Fruit fly (Drosophila melanogaster) whole organism, wandering third instar larva: ENCODE measurements around the gene CG8664.

ENCODE experiments used
- CG32264 ChIP-seq: fragments of 200-800 bp; sonication (Bioruptor generic); optimal IDR thresholded peaks from 2 replicates; lab custom pipeline; 2016; ENCODE audit warnings: missing biosample characterization, missing genetic modification characterization
- CG9705 ChIP-seq: fragments of 200-800 bp; sonication (Bioruptor generic); optimal IDR thresholded peaks from 2 replicates; lab custom pipeline; 2018; ENCODE audit warnings: missing biosample characterization, mild to moderate bottlenecking, missing genetic modification characterization
- CrebA ChIP-seq: fragments of 200-800 bp; sonication (Bioruptor generic); optimal IDR thresholded peaks from 2 replicates; lab custom pipeline; 2016; ENCODE audit warnings: missing biosample characterization, mild to moderate bottlenecking, missing genetic modification characterization, borderline replicate concordance
- Dfd ChIP-seq: fragments of >200 bp; optimal IDR thresholded peaks from 2 replicates; lab custom pipeline; 2017; ENCODE audit warnings: missing biosample characterization, missing genetic modification characterization
- Dif ChIP-seq: fragments of 200-275, 200-300 bp; sonication (Bioruptor generic); optimal IDR thresholded peaks from 2 replicates; lab custom pipeline; 2018; ENCODE audit warnings: missing biosample characterization, missing genetic modification characterization; ENCODE audit not compliant: partially characterized antibody
- GATAd ChIP-seq: sonication (Bioruptor generic); optimal IDR thresholded peaks from 2 replicates; lab custom pipeline; 2016; ENCODE audit warnings: missing biosample characterization, missing genetic modification characterization
- HLH106 ChIP-seq: fragments of 200-800 bp; optimal IDR thresholded peaks from 3 replicates; lab custom pipeline; 2019; ENCODE audit warnings: missing biosample characterization, mild to moderate bottlenecking, missing genetic modification characterization, moderate library complexity
- Hnf4 ChIP-seq: fragments of 200-800 bp; sonication (Bioruptor generic); optimal IDR thresholded peaks from 2 replicates; lab custom pipeline; 2016; ENCODE audit warnings: missing biosample characterization, mild to moderate bottlenecking, missing genetic modification characterization
- Hr78 ChIP-seq: fragments of >200 bp; optimal IDR thresholded peaks from 2 replicates; lab custom pipeline; 2017; ENCODE audit warnings: missing biosample characterization, missing genetic modification characterization
- Hr83 ChIP-seq: fragments of 200-300 bp; sonication (Bioruptor generic); optimal IDR thresholded peaks from 2 replicates; lab custom pipeline; 2016; ENCODE audit warnings: missing biosample characterization, mild to moderate bottlenecking, missing genetic modification characterization, moderate library complexity; ENCODE audit not compliant: poor library complexity, severe bottlenecking
- Myc ChIP-seq: fragments of >200 bp; optimal IDR thresholded peaks from 2 replicates; lab custom pipeline; 2017
- N ChIP-seq: fragments of >200 bp; optimal IDR thresholded peaks from 2 replicates; lab custom pipeline; 2018; ENCODE audit warnings: missing biosample characterization, missing external identifiers, missing genetic modification characterization
- OdsH ChIP-seq: fragments of 200-800 bp; sonication (Bioruptor generic); optimal IDR thresholded peaks from 2 replicates; lab custom pipeline; 2016; ENCODE audit warnings: missing biosample characterization, mild to moderate bottlenecking, missing genetic modification characterization
- Rel ChIP-seq, 2 experiments: fragments of 200-800 bp; sonication (Bioruptor generic) in 1 of 2; optimal IDR thresholded peaks; 2 replicates in 1 of 2; 3 replicates in 1 of 2; lab custom pipeline; 2016 to 2019; ENCODE audit warnings: mild to moderate bottlenecking in 2 of 2, missing biosample characterization in 2 of 2, missing genetic modification characterization in 2 of 2, moderate library complexity in 1 of 2
- Sp1 ChIP-seq: fragments of 200-800 bp; sonication (Bioruptor generic); optimal IDR thresholded peaks from 3 replicates; lab custom pipeline; 2019; ENCODE audit warnings: missing biosample characterization, mild to moderate bottlenecking, missing genetic modification characterization, moderate library complexity
- Vsx2 ChIP-seq: fragments of 200-300, 225-300 bp; sonication (Bioruptor generic); optimal IDR thresholded peaks from 2 replicates; lab custom pipeline; 2018; ENCODE audit warnings: missing biosample characterization, missing genetic modification characterization; ENCODE audit not compliant: partially characterized antibody
- br ChIP-seq: fragments of 200-800 bp; sonication (Bioruptor generic); optimal IDR thresholded peaks from 2 replicates; lab custom pipeline; 2016; ENCODE audit warnings: missing biosample characterization, missing genetic modification characterization
- brk ChIP-seq: fragments of 200-800 bp; sonication (Bioruptor generic); optimal IDR thresholded peaks from 2 replicates; lab custom pipeline; 2016; ENCODE audit warnings: missing biosample characterization, mild to moderate bottlenecking, missing genetic modification characterization
- dl ChIP-seq, 2 experiments: fragments of 175-275, 200-275 bp in 1 of 2; fragments of 200-275 bp in 1 of 2; sonication (Bioruptor generic); optimal IDR thresholded peaks; lab custom pipeline; 2018; ENCODE audit warnings: mild to moderate bottlenecking in 2 of 2, missing biosample characterization in 2 of 2, missing genetic modification characterization in 2 of 2, moderate library complexity in 2 of 2; ENCODE audit not compliant: partially characterized antibody in 2 of 2, insufficient read depth in 1 of 2
- dmrt93B ChIP-seq: fragments of 200-800 bp; sonication (Bioruptor generic); optimal IDR thresholded peaks from 2 replicates; lab custom pipeline; 2018; ENCODE audit warnings: missing biosample characterization, mild to moderate bottlenecking, missing genetic modification characterization
- foxo ChIP-seq, 2 experiments: fragments of 200-800 bp; sonication (Bioruptor generic); optimal IDR thresholded peaks; 2 replicates in 1 of 2; 3 replicates in 1 of 2; lab custom pipeline; 2016 to 2017; ENCODE audit warnings: missing biosample characterization in 2 of 2, missing genetic modification characterization in 2 of 2
- fru ChIP-seq: fragments of 200-800 bp; sonication (Bioruptor generic); optimal IDR thresholded peaks from 3 replicates; lab custom pipeline; 2016; ENCODE audit warnings: missing biosample characterization, mild to moderate bottlenecking, missing genetic modification characterization
- h ChIP-seq: fragments of 200-800 bp; sonication (Bioruptor generic); optimal IDR thresholded peaks from 3 replicates; lab custom pipeline; 2016; ENCODE audit warnings: missing biosample characterization, mild to moderate bottlenecking, missing genetic modification characterization
- jim ChIP-seq: fragments of 175-275, 200-325 bp; sonication (Bioruptor generic); optimal IDR thresholded peaks from 2 replicates; lab custom pipeline; 2016; ENCODE audit warnings: missing biosample characterization, mild to moderate bottlenecking, missing genetic modification characterization
- pan ChIP-seq: fragments of >200 bp; optimal IDR thresholded peaks from 2 replicates; lab custom pipeline; 2017
- psq ChIP-seq: fragments of 200-800 bp; sonication (Bioruptor generic); optimal IDR thresholded peaks from 3 replicates; lab custom pipeline; 2017; ENCODE audit warnings: missing biosample characterization, mild to moderate bottlenecking, missing genetic modification characterization, moderate library complexity
- rgr ChIP-seq: fragments of 200-800 bp; sonication (Bioruptor generic); optimal IDR thresholded peaks from 3 replicates; lab custom pipeline; 2016; ENCODE audit warnings: missing biosample characterization, mild to moderate bottlenecking, missing genetic modification characterization
- sage ChIP-seq: fragments of 200-800 bp; sonication (Bioruptor generic); optimal IDR thresholded peaks from 2 replicates; lab custom pipeline; 2016; ENCODE audit warnings: missing biosample characterization, mild to moderate bottlenecking, missing genetic modification characterization
- tai ChIP-seq: sonication (Bioruptor generic); optimal IDR thresholded peaks from 2 replicates; lab custom pipeline; 2016; ENCODE audit warnings: missing biosample characterization, missing genetic modification characterization
- usp ChIP-seq: fragments of >200 bp; optimal IDR thresholded peaks from 2 replicates; lab custom pipeline; 2017; ENCODE audit warnings: missing biosample characterization, missing genetic modification characterization

Gene CG8664

DNA sequence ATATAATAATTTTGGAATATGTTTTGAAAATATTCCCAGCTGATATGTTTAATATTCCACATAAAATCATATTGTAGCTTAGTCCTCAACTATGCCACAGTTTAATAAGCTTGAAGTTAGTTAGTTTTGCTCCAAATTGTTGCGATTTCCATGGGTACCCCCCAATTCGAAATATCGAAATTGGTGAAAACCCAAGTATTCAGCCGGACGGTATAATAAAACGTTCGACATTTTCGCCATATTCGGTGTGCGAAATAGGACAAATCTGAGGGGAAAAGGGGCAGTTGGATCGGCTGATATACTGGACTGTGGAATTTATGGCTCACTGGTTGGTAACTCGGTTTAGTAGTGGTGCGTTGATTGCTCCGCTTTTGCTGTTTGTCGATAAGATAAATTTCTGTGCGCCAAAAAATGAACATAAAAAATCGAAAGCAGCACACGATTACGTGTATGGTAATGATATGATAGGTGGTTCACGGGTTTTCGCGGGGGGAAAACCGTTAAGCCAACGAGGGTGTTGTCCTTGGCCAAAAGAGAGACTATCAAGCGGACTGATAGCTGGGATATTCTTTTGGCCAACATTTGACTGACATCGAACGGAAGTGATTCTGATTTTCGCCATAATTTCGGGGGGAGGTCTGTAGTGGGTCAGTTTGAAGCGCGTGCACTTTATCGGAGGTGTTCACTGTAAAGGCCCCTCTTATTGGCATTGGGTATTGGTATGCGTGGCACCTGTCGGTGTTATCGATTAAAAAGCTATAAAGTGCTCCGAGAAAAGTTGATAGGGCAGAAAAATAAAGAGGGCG is 7.8 kb upstream of the CG8664 start:
- TF ChIP-seq foxo (GFP tag; optimal IDR thresholded peaks at IDR 0.05; lab: Kevin White, UChicago) = peak in 1 of 2 experiments; percentile 20
- no peak for TF ChIP-seq psq (GFP tag; lab: Kevin White, UChicago)
- no peak for TF ChIP-seq Hr78 (GFP tag; lab: Kevin White, UChicago)
- TF ChIP-seq h = peak; percentile 60
- no peak for TF ChIP-seq Rel (GFP tag; optimal IDR thresholded peaks at IDR 0.05; lab: Kevin White, UChicago)
- peak; percentile 98 for TF ChIP-seq Rel (tag; optimal IDR thresholded peaks at IDR 0.05; lab: Kevin White, UChicago)
- TF ChIP-seq GATAd = no peak
- no peak for TF ChIP-seq usp
- no peak for TF ChIP-seq CG32264
- no peak for TF ChIP-seq rgr (GFP tag; lab: Kevin White, UChicago)
- TF ChIP-seq CG9705 = no peak
- TF ChIP-seq Hr83 (GFP tag; lab: Kevin White, UChicago) = no peak
- peak; percentile 4 for TF ChIP-seq fru (GFP tag; lab: Kevin White, UChicago)

dm6 chrX:17289225-17289624 is 6.7 kb upstream of the CG8664 start:
- TF ChIP-seq OdsH = no peak
- no peak for TF ChIP-seq Hr83 (GFP tag; lab: Kevin White, UChicago)
- TF ChIP-seq brk (GFP tag; lab: Kevin White, UChicago) = no peak
- no peak for TF ChIP-seq HLH106
- TF ChIP-seq Hr78 (GFP tag; lab: Kevin White, UChicago) = no peak
- TF ChIP-seq Rel (GFP tag; optimal IDR thresholded peaks at IDR 0.05; lab: Kevin White, UChicago) = no peak
- TF ChIP-seq Rel (tag; optimal IDR thresholded peaks at IDR 0.05; lab: Kevin White, UChicago) = peak; percentile 62
- peak; percentile 30 for TF ChIP-seq h
- TF ChIP-seq sage (GFP tag; lab: Kevin White, UChicago) = no peak
- TF ChIP-seq Hnf4 (GFP tag; lab: Kevin White, UChicago) = no peak
- no peak for TF ChIP-seq tai (GFP tag; lab: Kevin White, UChicago)
- TF ChIP-seq CG32264 = no peak
- TF ChIP-seq, all 38 proteins: peak for 2

DNA sequence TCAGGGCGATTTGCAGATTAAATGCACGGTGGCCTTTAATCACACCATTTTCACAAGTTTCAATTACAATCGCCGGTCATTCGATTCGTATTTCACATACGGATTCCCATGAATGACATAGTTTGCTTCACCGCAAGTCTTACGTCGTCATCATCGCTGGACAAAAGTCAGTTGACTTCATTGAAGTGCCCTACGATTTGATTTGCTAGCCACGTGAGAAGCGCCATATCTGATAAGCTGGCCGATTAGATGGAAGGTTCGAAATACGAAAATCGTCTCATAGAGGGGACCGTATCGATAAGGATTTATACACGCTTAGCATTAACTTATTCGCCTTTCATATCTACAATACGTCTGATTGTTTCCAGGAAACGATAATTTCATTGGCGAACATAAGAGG is 2.5 kb upstream of the CG8664 start:
- no peak for TF ChIP-seq tai (GFP tag; lab: Kevin White, UChicago)
- no peak for TF ChIP-seq N (GFP tag; lab: Kevin White, UChicago)
- TF ChIP-seq OdsH = no peak
- no peak for TF ChIP-seq Vsx2 (GFP tag; lab: Kevin White, UChicago)
- no peak for TF ChIP-seq dmrt93B
- TF ChIP-seq Hr83 (GFP tag; lab: Kevin White, UChicago) = no peak
- no peak for TF ChIP-seq foxo (GFP tag; optimal IDR thresholded peaks at IDR 0.05; lab: Kevin White, UChicago)
- TF ChIP-seq brk (GFP tag; lab: Kevin White, UChicago) = no peak
- TF ChIP-seq Hnf4 (GFP tag; lab: Kevin White, UChicago) = no peak
- TF ChIP-seq dl (GFP tag; optimal IDR thresholded peaks at IDR 0.05; lab: Kevin White, UChicago; ENCODE audit: insufficient read depth in 1 of 2, partially characterized antibody in 2 of 2) = no peak
- TF ChIP-seq usp = no peak
- TF ChIP-seq CrebA (GFP tag; lab: Kevin White, UChicago) = no peak
- no peak for TF ChIP-seq HLH106
- no peak for TF ChIP-seq Rel (GFP tag; optimal IDR thresholded peaks at IDR 0.05; lab: Kevin White, UChicago)
- TF ChIP-seq Rel (tag; optimal IDR thresholded peaks at IDR 0.05; lab: Kevin White, UChicago) = no peak
- TF ChIP-seq, all 38 proteins: peak for 0

- TF ChIP-seq Sp1 (GFP tag; lab: Kevin White, UChicago) (no peak), jim (no peak), pan (lab: Kevin White, UChicago) (no peak), Dif (no peak), Vsx2 (GFP tag; lab: Kevin White, UChicago) (no peak), Hr83 (GFP tag; lab: Kevin White, UChicago) (no peak), br (GFP tag; lab: Kevin White, UChicago) (no peak), Myc (no peak), rgr (GFP tag; lab: Kevin White, UChicago) (no peak), Hr78 (GFP tag; lab: Kevin White, UChicago) (no peak), N (GFP tag; lab: Kevin White, UChicago) (no peak), Dfd (no peak), dl (GFP tag; optimal IDR thresholded peaks at IDR 0.05; lab: Kevin White, UChicago; ENCODE audit: insufficient read depth in 1 of 2, partially characterized antibody in 2 of 2) (no peak)
Measured at dm6 chrX:17284400-17284799, 1.9 kb upstream of the CG8664 start, which contains the start of gene CG8661. CG8661 (minus strand) TSS chrX:17284500.
